Worm (Caenorhabditis elegans): ENCODE measurements around the gene F46B3.23.
A peak's percentile ranks its signal among the peaks of the same experiment; 100 is the strongest.

The F46B3.23 gene

ce11 chrV:20606617-20607016 lies at the start of gene F46B3.23:
Gene F46B3.23 (minus strand): TSS chrV:20606717.
- TF ChIP-seq dsc-1 (tag; optimal IDR thresholded peaks at IDR 0.05), result peak; percentile 65
- no peak for TF ChIP-seq elt-3 (tag; optimal IDR thresholded peaks at IDR 0.05)

DNA sequence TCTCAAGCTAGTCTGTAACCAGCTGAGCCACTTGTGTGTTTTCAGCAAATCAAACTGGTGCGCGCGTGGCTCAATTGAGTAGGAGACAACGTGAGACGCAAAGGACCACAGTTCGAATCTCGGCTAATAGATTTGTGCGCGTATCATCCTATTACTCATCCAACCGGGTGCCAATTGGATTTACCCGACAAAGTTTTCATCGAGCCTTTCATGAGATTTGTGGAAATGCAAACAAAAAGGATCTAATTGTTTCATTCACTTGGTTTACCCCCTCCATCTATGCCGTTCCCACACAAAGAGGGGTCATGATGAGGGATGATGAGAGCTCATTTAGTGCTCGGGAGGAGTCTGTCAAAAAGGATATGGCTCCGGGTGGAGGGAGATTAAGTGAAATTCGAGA lies 48.7 kb upstream of the F46B3.23 start:
- no peak for TF ChIP-seq aha-1 (tag; optimal IDR thresholded peaks at IDR 0.05)
- no peak for TF ChIP-seq lin-15B (tag; optimal IDR thresholded peaks at IDR 0.05)
- TF ChIP-seq jun-1 (tag; optimal IDR thresholded peaks at IDR 0.05), result no peak
- no peak for TF ChIP-seq fkh-8 (tag; optimal IDR thresholded peaks at IDR 0.05)
- no peak for TF ChIP-seq unc-98 (GFP tag; IDR thresholded peaks at IDR 0.05)
- no peak for TF ChIP-seq C34B4.2 (tag; optimal IDR thresholded peaks at IDR 0.05)
- TF ChIP-seq nhr-90 (tag; optimal IDR thresholded peaks at IDR 0.05; ENCODE audit: poor library complexity), result no peak
- TF ChIP-seq lsy-2 (tag; optimal IDR thresholded peaks at IDR 0.05), result no peak
- TF ChIP-seq ceh-88 (GFP tag; IDR thresholded peaks at IDR 0.05), result no peak
- TF ChIP-seq C16A3.4 (tag; optimal IDR thresholded peaks at IDR 0.05), result no peak
- no peak for TF ChIP-seq lin-13 (GFP tag; optimal IDR thresholded peaks at IDR 0.05)
- TF ChIP-seq dsc-1 (tag; optimal IDR thresholded peaks at IDR 0.05), result no peak
- TF ChIP-seq lin-39 (tag; optimal IDR thresholded peaks at IDR 0.05), result no peak

DNA sequence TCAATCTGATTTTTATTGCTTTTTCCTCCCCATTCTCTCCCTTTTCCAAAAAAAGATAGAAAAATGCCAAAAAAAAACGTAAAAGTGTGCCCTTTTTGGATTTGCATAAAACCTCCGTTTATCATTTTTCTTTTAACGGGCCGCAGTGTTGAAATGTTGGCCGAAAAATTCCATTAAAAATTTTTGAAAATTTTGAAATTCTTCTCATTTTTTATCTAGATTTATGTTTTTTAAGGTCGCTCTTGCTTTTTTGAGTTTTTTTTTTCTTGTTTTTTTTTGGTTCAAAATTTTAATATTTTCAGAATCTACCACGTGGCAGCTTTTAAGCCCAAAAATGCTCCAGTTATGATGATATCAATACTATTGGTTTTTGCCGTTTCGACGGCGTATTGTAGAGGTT lies 47.8 kb upstream of the F46B3.23 start, which contains the start of gene mnr-1:
mnr-1 (plus strand) TSS at position 301 of the 400 bp plus-strand sequence.
- TF ChIP-seq nhr-237 (tag; optimal IDR thresholded peaks at IDR 0.05) (no peak), pax-3 (tag; optimal IDR thresholded peaks at IDR 0.05) (no peak), fkh-4 (tag; optimal IDR thresholded peaks at IDR 0.05; ENCODE audit: borderline replicate concordance) (no peak), lin-39 (tag; optimal IDR thresholded peaks at IDR 0.05) (no peak), unc-30 (tag; optimal IDR thresholded peaks at IDR 0.05) (no peak), nhr-20 (tag; optimal IDR thresholded peaks at IDR 0.05) (no peak), dpl-1 (GFP tag; optimal IDR thresholded peaks at IDR 0.05) (no peak), unc-130 (tag; optimal IDR thresholded peaks at IDR 0.05) (no peak), mdl-1 (tag; optimal IDR thresholded peaks at IDR 0.05) (no peak), nhr-28 (tag; optimal IDR thresholded peaks at IDR 0.05) (no peak), snpc-4 (tag; optimal IDR thresholded peaks at IDR 0.05) (no peak), isw-1 (GFP tag; IDR thresholded peaks at IDR 0.05) (no peak), egl-27 (tag; optimal IDR thresholded peaks at IDR 0.05) (no peak), efl-1 (optimal IDR thresholded peaks at IDR 0.05) (no peak), efl-1 (GFP tag; optimal IDR thresholded peaks at IDR 0.05 in 1 of 2) (no peak)

- TF ChIP-seq nhr-237 (tag; optimal IDR thresholded peaks at IDR 0.05) (no peak), fkh-10 (GFP tag; optimal IDR thresholded peaks at IDR 0.05) (peak; percentile 32), rnt-1 (tag; optimal IDR thresholded peaks at IDR 0.05) (no peak), vab-15 (tag; optimal IDR thresholded peaks at IDR 0.05) (no peak), isw-1 (GFP tag; IDR thresholded peaks at IDR 0.05) (no peak), ces-1 (GFP tag; optimal IDR thresholded peaks at IDR 0.05) (no peak), skn-1 (tag; optimal IDR thresholded peaks at IDR 0.05) (no peak)
Observed at ce11 chrV:20651923-20652322, 45.4 kb upstream of the F46B3.23 start.

- no peak for TF ChIP-seq jun-1 (tag; optimal IDR thresholded peaks at IDR 0.05)
- no peak for TF ChIP-seq nhr-77 (tag; optimal IDR thresholded peaks at IDR 0.05)
- no peak for TF ChIP-seq lsy-2 (tag; optimal IDR thresholded peaks at IDR 0.05)
- TF ChIP-seq elt-2 (tag; optimal IDR thresholded peaks at IDR 0.05), result no peak
- TF ChIP-seq blmp-1 (tag; optimal IDR thresholded peaks at IDR 0.05), result peak; percentile 23
- TF ChIP-seq sptf-1 (tag; optimal IDR thresholded peaks at IDR 0.05), result no peak
- no peak for TF ChIP-seq nhr-20 (tag; optimal IDR thresholded peaks at IDR 0.05)
- no peak for TF ChIP-seq hlh-17 (GFP tag; optimal IDR thresholded peaks at IDR 0.05; ENCODE audit: borderline replicate concordance)
- no peak for TF ChIP-seq C34B4.2 (tag; optimal IDR thresholded peaks at IDR 0.05)
- TF ChIP-seq lin-14 (GFP tag; optimal IDR thresholded peaks at IDR 0.05), result peak; percentile 31
- TF ChIP-seq nhr-47 (tag; optimal IDR thresholded peaks at IDR 0.05), result no peak
- peak in 1 of 6 experiments; percentile 30 for TF ChIP-seq elt-3 (tag; optimal IDR thresholded peaks at IDR 0.05)
- no peak for TF ChIP-seq nhr-90 (tag; optimal IDR thresholded peaks at IDR 0.05; ENCODE audit: poor library complexity)
- TF ChIP-seq lin-13 (GFP tag; optimal IDR thresholded peaks at IDR 0.05), result no peak
- no peak for TF ChIP-seq unc-30 (tag; optimal IDR thresholded peaks at IDR 0.05)
- TF ChIP-seq ceh-8 (GFP tag; optimal IDR thresholded peaks at IDR 0.05), result no peak
Observed at ce11 chrV:20648868-20649267, 42.4 kb upstream of the F46B3.23 start.
